Worm (Caenorhabditis elegans) whole organism, L3 larva: ENCODE measurements around the gene sre-19.

Experiments used
- R02D3.7 ChIP-seq: fragments of 150-350 bp; optimal IDR thresholded peaks from 2 replicates; lab custom pipeline; 2014; ENCODE audit warnings: missing biosample characterization, missing genetic modification characterization
- ZK546.5 ChIP-seq: sonication (generic microtip); optimal IDR thresholded peaks from 2 replicates; lab custom pipeline; 2017; ENCODE audit warnings: missing biosample characterization, missing genetic modification characterization
- aly-2 ChIP-seq: fragments of 150-350 bp; optimal IDR thresholded peaks from 2 replicates; lab custom pipeline; 2014; ENCODE audit warnings: missing biosample characterization, missing genetic modification characterization
- ama-1 ChIP-seq: fragments of 150-350 bp; optimal IDR thresholded peaks from 2 replicates; lab custom pipeline; 2018
- ceh-16 ChIP-seq: sonication (generic microtip); optimal IDR thresholded peaks from 2 replicates; lab custom pipeline; 2017; ENCODE audit warnings: missing biosample characterization, missing genetic modification characterization
- ceh-28 ChIP-seq: fragments of 150-350 bp; optimal IDR thresholded peaks from 2 replicates; lab custom pipeline; 2014; ENCODE audit warnings: missing biosample characterization, missing genetic modification reagents, missing genetic modification characterization
- ceh-82 ChIP-seq: fragments of 150-350 bp; optimal IDR thresholded peaks from 2 replicates; lab custom pipeline; 2014; ENCODE audit warnings: missing biosample characterization, missing genetic modification characterization
- ceh-9 ChIP-seq: sonication (generic microtip); optimal IDR thresholded peaks from 2 replicates; lab custom pipeline; 2018; ENCODE audit warnings: missing biosample characterization, missing genetic modification characterization
- elt-1 ChIP-seq: fragments of 150-350 bp; optimal IDR thresholded peaks from 2 replicates; lab custom pipeline; 2014; ENCODE audit warnings: missing biosample characterization, missing genetic modification characterization
- elt-2 ChIP-seq: sonication (generic microtip); optimal IDR thresholded peaks from 2 replicates; lab custom pipeline; 2016; ENCODE audit warnings: missing genetic modification reagents, mild to moderate bottlenecking, missing genetic modification characterization, missing compliant biosample characterization
- eor-1 ChIP-seq, 2 experiments: fragments of 150-350 bp; optimal IDR thresholded peaks; 2 replicates each; lab custom pipeline; 2014 to 2018; ENCODE audit warnings: missing biosample characterization in 2 of 2, missing genetic modification characterization in 2 of 2
- fos-1 ChIP-seq: fragments of 150-350 bp; optimal IDR thresholded peaks from 2 replicates; lab custom pipeline; 2014; ENCODE audit warnings: missing biosample characterization, missing genetic modification characterization
- hmg-11 ChIP-seq: sonication (generic microtip); optimal IDR thresholded peaks from 2 replicates; lab custom pipeline; 2016; ENCODE audit warnings: missing genetic modification characterization, missing compliant biosample characterization
- jun-1 ChIP-seq: fragments of 150-350 bp; optimal IDR thresholded peaks from 2 replicates; lab custom pipeline; 2014; ENCODE audit warnings: missing biosample characterization, missing genetic modification reagents, missing genetic modification characterization
- lin-15B ChIP-seq: fragments of 150-350 bp; optimal IDR thresholded peaks from 2 replicates; lab custom pipeline; 2014; ENCODE audit warnings: missing biosample characterization, missing genetic modification characterization
- lin-39 ChIP-seq: fragments of 150-350 bp; optimal IDR thresholded peaks from 2 replicates; lab custom pipeline; 2018; ENCODE audit warnings: missing biosample characterization, missing genetic modification reagents, missing genetic modification characterization
- lsy-12 ChIP-seq: sonication (generic microtip); optimal IDR thresholded peaks from 2 replicates; lab custom pipeline; 2016; ENCODE audit warnings: mild to moderate bottlenecking, missing genetic modification characterization, missing compliant biosample characterization
- mml-1 ChIP-seq: fragments of 150-350 bp; sonication (generic microtip); optimal IDR thresholded peaks from 3 replicates; lab custom pipeline; 2014; ENCODE audit warnings: missing biosample characterization, missing genetic modification characterization
- nfya-1 ChIP-seq: sonication (generic microtip); optimal IDR thresholded peaks from 2 replicates; lab custom pipeline; 2017; ENCODE audit warnings: missing genetic modification characterization, mild to moderate bottlenecking, missing compliant biosample characterization, antibody characterized with exemption, moderate library complexity; ENCODE audit not compliant: insufficient read depth
- nhr-11 ChIP-seq: fragments of 150-350 bp; optimal IDR thresholded peaks from 2 replicates; lab custom pipeline; 2014; ENCODE audit warnings: missing biosample characterization, missing genetic modification characterization
- nhr-12 ChIP-seq: fragments of 150-350 bp; optimal IDR thresholded peaks from 2 replicates; lab custom pipeline; 2014; ENCODE audit warnings: missing biosample characterization, missing genetic modification characterization
- nhr-237 ChIP-seq: fragments of 150-350 bp; optimal IDR thresholded peaks from 2 replicates; lab custom pipeline; 2014; ENCODE audit warnings: missing biosample characterization, missing genetic modification characterization
- nhr-43 ChIP-seq: sonication (generic microtip); optimal IDR thresholded peaks from 2 replicates; lab custom pipeline; 2016; ENCODE audit warnings: mild to moderate bottlenecking, missing genetic modification characterization, missing compliant biosample characterization; ENCODE audit not compliant: poor library complexity, severe bottlenecking
- nhr-67 ChIP-seq: fragments of 150-350 bp; optimal IDR thresholded peaks from 2 replicates; lab custom pipeline; 2014; ENCODE audit warnings: missing biosample characterization, missing genetic modification characterization
- nhr-76 ChIP-seq: fragments of 150-350 bp; sonication (generic microtip); optimal IDR thresholded peaks from 5 replicates; lab custom pipeline; 2014; ENCODE audit warnings: missing biosample characterization, missing genetic modification characterization
- nhr-77 ChIP-seq: fragments of 150-350 bp; optimal IDR thresholded peaks from 2 replicates; lab custom pipeline; 2014; ENCODE audit warnings: missing biosample characterization, missing genetic modification characterization
- pha-4 ChIP-seq: fragments of 150-350 bp; optimal IDR thresholded peaks from 2 replicates; lab custom pipeline; 2014; ENCODE audit warnings: missing biosample characterization, missing genetic modification reagents, missing genetic modification characterization
- pqm-1 ChIP-seq: fragments of 150-350 bp; optimal IDR thresholded peaks from 2 replicates; lab custom pipeline; 2017; ENCODE audit warnings: missing biosample characterization, missing genetic modification characterization, inconsistent platforms
- snpc-4 ChIP-seq: fragments of 150-350 bp; optimal IDR thresholded peaks from 2 replicates; lab custom pipeline; 2014; ENCODE audit warnings: missing biosample characterization, missing genetic modification characterization
- tbx-2 ChIP-seq: sonication (generic microtip); optimal IDR thresholded peaks from 2 replicates; lab custom pipeline; 2016; ENCODE audit warnings: mild to moderate bottlenecking, missing genetic modification characterization, missing compliant biosample characterization
- unc-39 ChIP-seq: sonication (generic microtip); optimal IDR thresholded peaks from 4 replicates; lab custom pipeline; 2017; ENCODE audit warnings: missing biosample characterization, missing genetic modification characterization
- unc-62 ChIP-seq: fragments of 150-350 bp; sonication (generic microtip); optimal IDR thresholded peaks from 4 replicates; lab custom pipeline; 2014; ENCODE audit warnings: missing biosample characterization, missing genetic modification reagents, missing genetic modification characterization
- ztf-11 ChIP-seq: fragments of 150-350 bp; optimal IDR thresholded peaks from 2 replicates; lab custom pipeline; 2014; ENCODE audit warnings: missing biosample characterization, missing genetic modification characterization
- ztf-4 ChIP-seq: fragments of 150-350 bp; optimal IDR thresholded peaks from 2 replicates; lab custom pipeline; 2014; ENCODE audit warnings: missing biosample characterization, missing genetic modification characterization

The sre-19 gene

ce11 chrIV:12265877-12266276 lies 27.1 kb upstream of the sre-19 start:
- TF ChIP-seq lin-15B (tag; lab: Kevin White, UChicago) = no peak
- no peak for TF ChIP-seq lin-39 (tag; lab: Kevin White, UChicago)
- TF ChIP-seq eor-1 (tag; optimal IDR thresholded peaks at IDR 0.05; lab: Kevin White, UChicago) = no peak
- TF ChIP-seq nfya-1 = no peak
- no peak for TF ChIP-seq R02D3.7 (tag; lab: Kevin White, UChicago)
- no peak for TF ChIP-seq ceh-82
- TF ChIP-seq unc-62 (GFP tag; lab: Kevin White, UChicago) = no peak
- TF ChIP-seq ceh-9 (tag; lab: Kevin White, UChicago) = no peak
- TF ChIP-seq hmg-11 (tag; lab: Kevin White, UChicago) = no peak

- no peak for TF ChIP-seq nhr-237 (tag; lab: Kevin White, UChicago)
- TF ChIP-seq nhr-43 (tag; lab: Kevin White, UChicago) = no peak
- TF ChIP-seq ceh-16 (tag; lab: Kevin White, UChicago) = no peak
- no peak for TF ChIP-seq lsy-12 (tag; lab: Kevin White, UChicago)
- TF ChIP-seq lin-39 (tag; lab: Kevin White, UChicago) = no peak
- no peak for TF ChIP-seq nhr-67
- no peak for TF ChIP-seq snpc-4 (tag; lab: Kevin White, UChicago)
- TF ChIP-seq nhr-76 (tag; lab: Kevin White, UChicago) = no peak
- no peak for TF ChIP-seq ztf-4 (tag; lab: Kevin White, UChicago)
- no peak for TF ChIP-seq nhr-11 (tag; lab: Kevin White, UChicago)
- no peak for TF ChIP-seq nhr-12
- no peak for TF ChIP-seq pha-4 (tag; lab: Kevin White, UChicago)
- TF ChIP-seq ama-1 (lab: Kevin White, UChicago) = no peak
- no peak for TF ChIP-seq ceh-82
- TF ChIP-seq elt-1 (tag; lab: Kevin White, UChicago) = no peak
- no peak for TF ChIP-seq nhr-77 (tag; lab: Kevin White, UChicago)
These were observed 22.6 kb upstream of the sre-19 start, which contains the start of gene sre-14 for ce11 chrIV:12261353-12261752. Gene sre-14, minus strand, starts transcription at chrIV:12261453.

DNA sequence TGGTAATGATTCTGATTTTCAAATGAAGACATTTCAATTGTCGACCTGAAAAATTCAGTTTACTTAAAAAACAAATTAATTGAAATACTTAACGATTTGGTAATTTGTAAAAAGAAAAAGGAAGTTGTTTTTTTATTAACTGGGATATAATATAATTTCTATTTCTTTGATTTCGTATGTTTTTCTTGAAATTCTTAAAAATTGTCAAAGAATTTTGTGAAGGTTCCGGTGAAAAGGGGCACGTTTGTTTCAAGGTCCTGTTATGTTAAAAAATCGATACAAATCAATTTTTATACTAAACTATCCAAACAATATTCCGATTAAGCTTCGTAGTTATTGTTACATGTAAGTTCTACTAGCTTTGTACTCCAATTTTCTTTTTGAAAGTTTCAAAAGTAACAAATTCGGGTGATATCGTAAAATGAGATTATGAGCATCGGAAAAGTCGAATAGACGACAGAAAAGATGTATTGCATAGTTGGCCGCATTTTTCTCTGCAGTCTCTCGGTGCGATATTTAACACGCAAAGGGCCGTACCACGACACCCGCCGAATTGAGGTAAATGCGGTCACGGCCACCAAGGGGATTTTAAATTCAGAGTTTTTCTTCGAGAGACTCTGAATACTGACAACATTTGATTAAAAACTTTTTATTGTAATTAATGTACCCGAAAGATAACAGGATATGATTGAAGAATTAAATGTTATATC lies 20.6 kb upstream of the sre-19 start, which contains the start of gene Y39C12A.9:
TSS of gene Y39C12A.9 (minus strand) at position 51 of the 710 bp plus-strand sequence.
- TF ChIP-seq jun-1 (tag; lab: Kevin White, UChicago) = no peak
- TF ChIP-seq lin-39 (tag; lab: Kevin White, UChicago) = peak; percentile 26
- peak; percentile 34 for TF ChIP-seq nfya-1
- TF ChIP-seq lin-15B (tag; lab: Kevin White, UChicago) = peak; percentile 42
- TF ChIP-seq pha-4 (tag; lab: Kevin White, UChicago) = no peak
- TF ChIP-seq fos-1 (tag; lab: Kevin White, UChicago) = no peak
- TF ChIP-seq nhr-77 (tag; lab: Kevin White, UChicago) = no peak
- no peak for TF ChIP-seq tbx-2 (tag; lab: Kevin White, UChicago)
- no peak for TF ChIP-seq nhr-12
- no peak for TF ChIP-seq snpc-4 (tag; lab: Kevin White, UChicago)
- TF ChIP-seq elt-1 (tag; lab: Kevin White, UChicago) = no peak

DNA sequence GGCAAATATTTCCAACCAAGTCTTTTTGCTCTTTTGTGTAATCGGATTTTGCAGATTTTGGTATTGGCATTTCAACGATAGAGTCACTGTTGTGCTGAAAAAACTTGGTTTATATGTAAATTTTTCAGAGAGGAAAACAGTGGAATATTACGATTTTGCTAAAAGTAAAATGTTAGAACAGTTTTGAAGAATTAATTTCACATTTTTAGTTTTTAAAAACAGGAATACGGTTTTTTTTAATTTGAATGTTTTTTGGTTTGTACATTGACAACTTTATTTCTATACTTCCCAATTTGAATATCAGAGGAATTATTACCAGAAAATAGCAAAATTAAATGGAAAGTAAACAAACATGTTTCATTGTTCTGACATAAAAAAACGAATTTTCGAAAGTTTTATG lies 13.8 kb upstream of the sre-19 start, which contains the start of gene dnj-26:
TSS of gene dnj-26 (minus strand) at position 101 of the 400 bp plus-strand sequence.
- TF ChIP-seq hmg-11 (tag; lab: Kevin White, UChicago) (no peak), ceh-28 (tag; lab: Kevin White, UChicago) (no peak), ceh-82 (no peak), ZK546.5 (no peak)

DNA sequence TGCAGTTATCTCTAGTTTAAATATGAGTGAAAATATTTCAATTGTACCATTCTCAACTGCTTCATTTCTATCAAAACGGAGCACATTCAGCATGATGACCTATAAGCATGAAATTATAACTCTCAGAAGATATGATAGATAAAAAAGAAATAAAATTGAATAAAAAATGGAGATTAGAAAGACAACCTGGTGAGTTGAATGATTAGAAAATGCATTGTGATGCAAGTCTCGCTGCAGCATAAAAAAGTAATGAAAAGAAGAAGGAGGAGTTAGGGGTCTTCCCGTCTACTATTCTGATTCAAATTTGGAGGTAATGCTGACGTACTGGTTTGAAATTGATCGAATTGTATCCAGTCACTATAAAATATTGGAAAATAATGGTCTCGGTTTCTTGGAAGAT lies 6.0 kb upstream of the sre-19 start, which contains the start of gene sre-15:
TSS of gene sre-15 (minus strand) at position 101 of the 400 bp plus-strand sequence.
- no peak for TF ChIP-seq ceh-9 (tag; lab: Kevin White, UChicago)
- TF ChIP-seq nfya-1 = no peak
- no peak for TF ChIP-seq aly-2 (tag; lab: Kevin White, UChicago)
- no peak for TF ChIP-seq elt-1 (tag; lab: Kevin White, UChicago)
- no peak for TF ChIP-seq nhr-67
- no peak for TF ChIP-seq ztf-11
- TF ChIP-seq ZK546.5 = no peak
- TF ChIP-seq unc-39 = no peak
- no peak for TF ChIP-seq ceh-28 (tag; lab: Kevin White, UChicago)
- TF ChIP-seq lin-15B (tag; lab: Kevin White, UChicago) = no peak
- TF ChIP-seq elt-2 (tag; lab: Kevin White, UChicago) = no peak
- no peak for TF ChIP-seq mml-1 (tag; lab: Kevin White, UChicago)
- TF ChIP-seq nhr-12 = no peak
- no peak for TF ChIP-seq ceh-82
- no peak for TF ChIP-seq pqm-1 (tag; lab: Kevin White, UChicago)
- no peak for TF ChIP-seq lin-39 (tag; lab: Kevin White, UChicago)
